Worm (Caenorhabditis elegans): ENCODE measurements around the gene shc-2.
"Not testable (repeated sequence)": the region's sequence is repeated elsewhere in the genome, so short reads cannot be mapped to it uniquely, and the experiment has no call there.

The shc-2 gene

ce11 chrII:4931286-4931685, 37.7 kb upstream of the shc-2 start (continued):
- no peak for TF ChIP-seq lir-1 (GFP tag; conservative IDR thresholded peaks at IDR 0.05)

DNA sequence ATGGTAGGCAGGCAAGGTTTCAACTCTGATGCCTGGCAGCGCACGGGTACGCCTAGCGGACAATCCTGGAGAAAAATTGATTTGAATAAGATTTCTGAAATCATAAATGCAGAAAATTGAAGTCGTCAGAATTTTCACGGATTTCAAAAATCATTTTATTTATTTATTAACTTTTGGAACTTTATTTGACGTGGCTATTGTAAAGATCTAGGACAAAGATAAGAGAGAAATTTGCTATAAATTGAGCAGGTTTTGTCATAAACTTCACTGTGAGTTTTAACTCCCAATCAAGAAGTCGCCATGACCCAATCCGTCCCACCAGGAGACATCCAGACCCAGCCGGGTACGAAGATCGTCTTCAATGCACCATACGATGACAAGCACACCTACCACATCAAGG, 36.2 kb upstream of the shc-2 start, which contains the start of gene msp-152:
Gene msp-152, plus strand, starts transcription at position 301 of the 400 bp plus-strand sequence.
- TF ChIP-seq dox-1 (GFP tag; IDR thresholded peaks at IDR 0.05); F55B11.4 (tag; optimal IDR thresholded peaks at IDR 0.05; ENCODE audit: borderline replicate concordance, insufficient read depth); tbx-9 (tag; optimal IDR thresholded peaks at IDR 0.05; ENCODE audit: borderline replicate concordance): not testable (repeated sequence)

ce11 chrII:4934954-4935353, 34.0 kb upstream of the shc-2 start, which contains the start of gene gst-30:
Gene gst-30 (minus strand): TSS chrII:4935054.
- TF ChIP-seq sdz-38 (tag; optimal IDR thresholded peaks at IDR 0.05), result no peak
- no peak for TF ChIP-seq pbrm-1 (GFP tag; IDR thresholded peaks at IDR 0.05)
- no peak for TF ChIP-seq ztf-26 (tag; optimal IDR thresholded peaks at IDR 0.05)
- no peak for TF ChIP-seq ekl-4 (GFP tag; IDR thresholded peaks at IDR 0.05)
- no peak for TF ChIP-seq aptf-2 (GFP tag; conservative IDR thresholded peaks at IDR 0.05)
- no peak for TF ChIP-seq hmg-1.2 (GFP tag; IDR thresholded peaks at IDR 0.05)
- TF ChIP-seq ztf-22 (GFP tag; optimal IDR thresholded peaks at IDR 0.05), result no peak
- no peak for TF ChIP-seq somi-1 (GFP tag; optimal IDR thresholded peaks at IDR 0.05)
- TF ChIP-seq Y79H2A.3 (GFP tag; conservative IDR thresholded peaks at IDR 0.05), result no peak
- no peak for TF ChIP-seq madf-6 (GFP tag; IDR thresholded peaks at IDR 0.05)
- TF ChIP-seq ztf-25 (GFP tag; IDR thresholded peaks at IDR 0.05), result no peak
- no peak for TF ChIP-seq cebp-1 (GFP tag; IDR thresholded peaks at IDR 0.05)
- no peak for TF ChIP-seq cebp-1 (tag; optimal IDR thresholded peaks at IDR 0.05)
- no peak for TF ChIP-seq ztf-18 (tag; optimal IDR thresholded peaks at IDR 0.05)
- no peak for TF ChIP-seq rpc-1 (optimal IDR thresholded peaks at IDR 0.05)
- TF ChIP-seq rpc-1 (tag; optimal IDR thresholded peaks at IDR 0.05), result no peak
- no peak for TF ChIP-seq lsl-1 (GFP tag; optimal IDR thresholded peaks at IDR 0.05)
- no peak for TF ChIP-seq F33H1.4 (GFP tag; IDR thresholded peaks at IDR 0.05)
- TF ChIP-seq nhr-80 (tag; optimal IDR thresholded peaks at IDR 0.05), result no peak
- no peak for TF ChIP-seq dox-1 (GFP tag; IDR thresholded peaks at IDR 0.05)
- TF ChIP-seq D2030.7 (GFP tag; IDR thresholded peaks at IDR 0.05), result no peak

- no peak for TF ChIP-seq mes-4 (tag; optimal IDR thresholded peaks at IDR 0.05)
- 0 out of 2 replicates have a peak, but pooled peaks have one; percentile 18 for TF ChIP-seq mcd-1 (GFP tag; IDR thresholded peaks at IDR 0.05)
- no peak for TF ChIP-seq C06A6.2 (GFP tag; conservative IDR thresholded peaks at IDR 0.05)
Measured at ce11 chrII:4935518-4935917, 33.4 kb upstream of the shc-2 start, which contains the start of gene ZK546.5. Gene ZK546.5 (plus strand): TSS chrII:4935818.

DNA sequence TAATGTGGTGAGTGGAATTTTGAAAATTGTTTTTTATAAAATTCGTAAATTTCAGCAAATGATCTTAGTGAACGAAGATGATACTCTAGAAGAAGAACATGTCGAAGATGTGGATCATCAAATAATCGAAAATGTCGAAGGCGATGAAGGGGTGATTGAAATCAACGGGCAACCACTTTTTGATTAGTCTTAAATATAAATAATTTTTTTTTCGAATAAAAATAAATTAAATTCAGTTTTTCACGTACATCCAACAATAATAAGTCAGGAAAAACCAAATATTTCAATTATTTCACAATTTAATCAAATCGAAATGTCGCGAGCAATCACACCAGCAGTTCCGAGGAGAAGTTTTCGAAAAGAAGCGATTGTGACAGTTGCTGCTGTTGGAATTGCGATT, 31.2 kb upstream of the shc-2 start, which contains the start of gene ZK546.4:
Gene ZK546.4, plus strand, starts transcription at position 301 of the 400 bp plus-strand sequence.
- TF ChIP-seq F23B12.7 (tag; optimal IDR thresholded peaks at IDR 0.05; ENCODE audit: insufficient read depth), result no peak
- TF ChIP-seq F55B11.4 (tag; optimal IDR thresholded peaks at IDR 0.05; ENCODE audit: borderline replicate concordance, insufficient read depth), result no peak

ce11 chrII:4941050-4941449, 27.9 kb upstream of the shc-2 start, which contains the start of gene cblc-1:
Gene cblc-1 (minus strand): TSS chrII:4941150.
- TF ChIP-seq B0019.2 (GFP tag; conservative IDR thresholded peaks at IDR 0.05) (no peak), ceh-91 (GFP tag; IDR thresholded peaks at IDR 0.05) (no peak), madf-10 (tag; optimal IDR thresholded peaks at IDR 0.05) (no peak), ztf-6 (GFP tag; IDR thresholded peaks at IDR 0.05) (no peak), rcor-1 (GFP tag; IDR thresholded peaks at IDR 0.05) (no peak), D2030.7 (GFP tag; IDR thresholded peaks at IDR 0.05) (no peak), F23B12.7 (tag; optimal IDR thresholded peaks at IDR 0.05; ENCODE audit: insufficient read depth) (no peak), lsy-27 (tag; optimal IDR thresholded peaks at IDR 0.05; ENCODE audit: borderline replicate concordance, insufficient read depth) (no peak), tbp1 (GFP tag; optimal IDR thresholded peaks at IDR 0.05) (no peak), nfyb-1 (GFP tag; IDR thresholded peaks at IDR 0.05) (no peak), unc-62 (GFP tag; optimal IDR thresholded peaks at IDR 0.05) (no peak), nhr-27 (tag; optimal IDR thresholded peaks at IDR 0.05) (no peak), mel-28 (tag; optimal IDR thresholded peaks at IDR 0.05; ENCODE audit: borderline replicate concordance) (no peak), atf-7 (tag; optimal IDR thresholded peaks at IDR 0.05) (no peak), T07F8.4 (tag; optimal IDR thresholded peaks at IDR 0.05) (no peak)
